Fruit fly (Drosophila melanogaster) whole organism, embryonic: ENCODE data around the gene CG4607.
A peak's percentile ranks its signal among the peaks of the same experiment; 100 is the strongest.

Experiments used
- Atf6 ChIP-seq: fragments of 200-800 bp; sonication (Bioruptor generic); IDR thresholded peaks from 2 replicates; pipeline ENCODE4 v1.3.6; 2022; ENCODE audit warnings: missing biosample characterization, missing genetic modification characterization
- CG10267 ChIP-seq: fragments of 200-800 bp; sonication (Bioruptor generic); optimal IDR thresholded peaks from 2 replicates; lab custom pipeline; 2018; ENCODE audit warnings: missing biosample characterization, mild to moderate bottlenecking, missing genetic modification characterization, moderate library complexity
- CG11696 ChIP-seq: fragments of 200-800 bp; sonication (Bioruptor generic); IDR thresholded peaks from 2 replicates; pipeline ENCODE4 v1.3.6; 2022; ENCODE audit warnings: missing biosample characterization, missing genetic modification characterization
- CG12391 ChIP-seq: fragments of 200-800 bp; sonication (Bioruptor generic); optimal IDR thresholded peaks from 3 replicates; lab custom pipeline; 2018; ENCODE audit warnings: missing biosample characterization, mild to moderate bottlenecking, missing genetic modification characterization, moderate library complexity
- CG13424 ChIP-seq: fragments of 200-800 bp; sonication (Bioruptor generic); optimal IDR thresholded peaks from 2 replicates; lab custom pipeline; 2019; ENCODE audit warnings: missing biosample characterization, mild to moderate bottlenecking, missing genetic modification characterization, moderate library complexity
- CG14710 ChIP-seq: fragments of 200-800 bp; sonication (Bioruptor generic); optimal IDR thresholded peaks from 3 replicates; lab custom pipeline; 2019; ENCODE audit warnings: missing biosample characterization, mild to moderate bottlenecking, missing genetic modification characterization, moderate library complexity
- CG15696 ChIP-seq: fragments of 200-800 bp; sonication (Bioruptor generic); optimal IDR thresholded peaks from 2 replicates; lab custom pipeline; 2019; ENCODE audit warnings: missing biosample characterization, mild to moderate bottlenecking, missing genetic modification characterization, moderate library complexity
- CG1603 ChIP-seq: fragments of 200-800 bp; sonication (Bioruptor generic); optimal IDR thresholded peaks from 2 replicates; lab custom pipeline; 2019; ENCODE audit warnings: missing biosample characterization, mild to moderate bottlenecking, missing genetic modification characterization, moderate library complexity
- CG16863 ChIP-seq: fragments of 200-800 bp; sonication (Bioruptor generic); optimal IDR thresholded peaks from 3 replicates; lab custom pipeline; 2016; ENCODE audit warnings: missing biosample characterization, missing genetic modification characterization
- CG17328 ChIP-seq: fragments of 200-800 bp; sonication (Bioruptor generic); IDR thresholded peaks from 2 replicates; pipeline ENCODE4 v1.3.6; 2022; ENCODE audit warnings: missing biosample characterization, missing genetic modification characterization
- CG17359 ChIP-seq: fragments of 200-800 bp; sonication (Bioruptor generic); optimal IDR thresholded peaks from 3 replicates; lab custom pipeline; 2018; ENCODE audit warnings: missing biosample characterization, mild to moderate bottlenecking, missing genetic modification characterization, moderate library complexity
- CG17361 ChIP-seq: fragments of 200-800 bp; sonication (Bioruptor generic); IDR thresholded peaks from 3 replicates; pipeline ENCODE4 v1.3.6; 2022; ENCODE audit warnings: missing biosample characterization, missing genetic modification characterization
- CG17829 ChIP-seq: fragments of 200-800 bp; optimal IDR thresholded peaks from 2 replicates; lab custom pipeline; 2019; ENCODE audit warnings: missing biosample characterization, mild to moderate bottlenecking, missing genetic modification characterization, moderate library complexity
- CG18262 ChIP-seq: fragments of 200-800 bp; optimal IDR thresholded peaks from 3 replicates; lab custom pipeline; 2019; ENCODE audit warnings: missing biosample characterization, mild to moderate bottlenecking, missing genetic modification characterization, moderate library complexity
- CG2712 ChIP-seq: fragments of 200-800 bp; optimal IDR thresholded peaks from 3 replicates; lab custom pipeline; 2019; ENCODE audit warnings: missing biosample characterization, mild to moderate bottlenecking, missing genetic modification characterization, moderate library complexity
- CG31441 ChIP-seq: fragments of 200-800 bp; sonication (Bioruptor generic); IDR thresholded peaks from 2 replicates; pipeline ENCODE4 v1.3.6; 2022; ENCODE audit warnings: missing biosample characterization, missing genetic modification characterization
- CG8388 ChIP-seq: fragments of 200-800 bp; sonication (Bioruptor generic); optimal IDR thresholded peaks from 2 replicates; lab custom pipeline; 2019; ENCODE audit warnings: missing biosample characterization, mild to moderate bottlenecking, missing genetic modification characterization, moderate library complexity
- CG8924 ChIP-seq: fragments of 200-800 bp; optimal IDR thresholded peaks from 3 replicates; lab custom pipeline; 2019; ENCODE audit warnings: missing biosample characterization, mild to moderate bottlenecking, missing genetic modification characterization, moderate library complexity
- CG9437 ChIP-seq: fragments of 200-800 bp; sonication (Bioruptor generic); optimal IDR thresholded peaks from 2 replicates; lab custom pipeline; 2018; ENCODE audit warnings: missing biosample characterization, mild to moderate bottlenecking, missing genetic modification characterization
- CG9727 ChIP-seq: fragments of 200-800 bp; sonication (Bioruptor generic); optimal IDR thresholded peaks from 3 replicates; lab custom pipeline; 2017; ENCODE audit warnings: missing biosample characterization, mild to moderate bottlenecking, missing genetic modification characterization
- D19A ChIP-seq: fragments of 200-800 bp; optimal IDR thresholded peaks from 3 replicates; lab custom pipeline; 2019; ENCODE audit warnings: missing biosample characterization, mild to moderate bottlenecking, missing genetic modification characterization, moderate library complexity
- Deaf1 ChIP-seq: fragments of 200-800 bp; optimal IDR thresholded peaks from 3 replicates; lab custom pipeline; 2019; ENCODE audit warnings: missing biosample characterization, mild to moderate bottlenecking, missing genetic modification characterization, moderate library complexity
- Drgx ChIP-seq: fragments of 200-800 bp; sonication (Bioruptor generic); IDR thresholded peaks from 2 replicates; pipeline ENCODE4 v1.3.6; 2022; ENCODE audit warnings: missing biosample characterization, missing genetic modification characterization
- Ets65A ChIP-seq: fragments of 200-800 bp; sonication (Bioruptor generic); peaks from one replicate; lab custom pipeline; 2016; ENCODE audit warnings: missing biosample characterization, missing genetic modification characterization
- Ets97D ChIP-seq: fragments of 200-800 bp; sonication (Bioruptor generic); optimal IDR thresholded peaks from 3 replicates; lab custom pipeline; 2016; ENCODE audit warnings: missing biosample characterization, missing genetic modification characterization
- Hsf ChIP-seq: fragments of 200-800 bp; sonication (Bioruptor generic); optimal IDR thresholded peaks from 3 replicates; lab custom pipeline; 2016; ENCODE audit warnings: missing biosample characterization, missing genetic modification characterization
- Mrtf ChIP-seq: fragments of 200-800 bp; sonication (Bioruptor generic); IDR thresholded peaks from 3 replicates; pipeline ENCODE4 v1.3.6; 2022; ENCODE audit warnings: missing biosample characterization, missing genetic modification characterization
- Myb ChIP-seq: fragments of 200-800 bp; sonication (Bioruptor generic); optimal IDR thresholded peaks from 2 replicates; lab custom pipeline; 2016; ENCODE audit warnings: missing biosample characterization, missing genetic modification characterization
- Oli ChIP-seq: fragments of 200-800 bp; sonication (Bioruptor generic); optimal IDR thresholded peaks from 2 replicates; lab custom pipeline; 2018; ENCODE audit warnings: missing biosample characterization, mild to moderate bottlenecking, missing genetic modification characterization, moderate library complexity
- Sox102F ChIP-seq: fragments of 200-800 bp; sonication (Bioruptor generic); optimal IDR thresholded peaks from 2 replicates; lab custom pipeline; 2018; ENCODE audit warnings: missing biosample characterization, mild to moderate bottlenecking, missing genetic modification characterization, moderate library complexity
- Xrp1 ChIP-seq: fragments of 200-800 bp; sonication (Bioruptor generic); IDR thresholded peaks from 2 replicates; pipeline ENCODE4 v1.3.6; 2022; ENCODE audit warnings: missing biosample characterization, missing genetic modification characterization
- amos ChIP-seq: fragments of 200-800 bp; sonication (Bioruptor generic); IDR thresholded peaks from 2 replicates; pipeline ENCODE4 v1.3.6; 2022; ENCODE audit warnings: missing biosample characterization, missing genetic modification characterization; ENCODE audit not compliant: partially characterized antibody
- ato ChIP-seq: fragments of 200-800 bp; sonication (Bioruptor generic); IDR thresholded peaks from 2 replicates; pipeline ENCODE4 v1.3.6; 2022; ENCODE audit warnings: missing biosample characterization, missing genetic modification characterization; ENCODE audit not compliant: partially characterized antibody
- dm ChIP-seq: fragments of 200-800 bp; sonication (Bioruptor generic); optimal IDR thresholded peaks from 3 replicates; lab custom pipeline; 2016; ENCODE audit warnings: missing biosample characterization, missing genetic modification characterization
- dmrt99B ChIP-seq: fragments of 200-800 bp; sonication (Bioruptor generic); optimal IDR thresholded peaks from 2 replicates; lab custom pipeline; 2018; ENCODE audit warnings: missing biosample characterization, mild to moderate bottlenecking, missing genetic modification characterization, moderate library complexity
- gem ChIP-seq: fragments of 200-800 bp; sonication (Bioruptor generic); optimal IDR thresholded peaks from 2 replicates; lab custom pipeline; 2019; ENCODE audit warnings: missing biosample characterization, mild to moderate bottlenecking, missing genetic modification characterization, moderate library complexity
- grau ChIP-seq: fragments of 200-800 bp; optimal IDR thresholded peaks from 3 replicates; lab custom pipeline; 2019; ENCODE audit warnings: missing biosample characterization, mild to moderate bottlenecking, missing genetic modification characterization, moderate library complexity
- ham ChIP-seq: fragments of 200-800 bp; sonication (Bioruptor generic); IDR thresholded peaks from 2 replicates; pipeline ENCODE4 v1.3.6; 2022; ENCODE audit warnings: missing biosample characterization, missing genetic modification characterization
- ind ChIP-seq: fragments of 200-800 bp; sonication (Bioruptor generic); optimal IDR thresholded peaks from 3 replicates; lab custom pipeline; 2016; ENCODE audit warnings: missing biosample characterization, missing genetic modification characterization
- jing ChIP-seq: fragments of 200-800 bp; sonication (Bioruptor generic); optimal IDR thresholded peaks from 2 replicates; lab custom pipeline; 2018; ENCODE audit warnings: missing biosample characterization, mild to moderate bottlenecking, missing genetic modification characterization
- lola ChIP-seq, 3 experiments: fragments of >200 bp in 2 of 3; fragments of 200-800 bp in 1 of 3; sonication (Bioruptor generic) in 1 of 3; optimal IDR thresholded peaks; 2 replicates each; lab custom pipeline; 2017 to 2019; ENCODE audit warnings: missing biosample characterization in 3 of 3, missing genetic modification characterization in 3 of 3, mild to moderate bottlenecking in 1 of 3, moderate library complexity in 1 of 3
- luna ChIP-seq: fragments of 200-800 bp; sonication (Bioruptor generic); optimal IDR thresholded peaks from 2 replicates; lab custom pipeline; 2016; ENCODE audit warnings: missing biosample characterization, missing genetic modification characterization
- nmo ChIP-seq: fragments of 200-800 bp; sonication (Bioruptor generic); optimal IDR thresholded peaks from 2 replicates; lab custom pipeline; 2018; ENCODE audit warnings: missing biosample characterization, mild to moderate bottlenecking, missing genetic modification characterization, moderate library complexity
- row ChIP-seq: fragments of 200-800 bp; sonication (Bioruptor generic); IDR thresholded peaks from 3 replicates; pipeline ENCODE4 v1.3.6; 2022; ENCODE audit warnings: missing biosample characterization, missing genetic modification characterization
- run ChIP-seq: fragments of 200-800 bp; sonication (Bioruptor generic); optimal IDR thresholded peaks from 3 replicates; lab custom pipeline; 2018; ENCODE audit warnings: missing biosample characterization, mild to moderate bottlenecking, missing genetic modification characterization
- schlank ChIP-seq: fragments of 200-800 bp; sonication (Bioruptor generic); optimal IDR thresholded peaks from 2 replicates; lab custom pipeline; 2018; ENCODE audit warnings: missing biosample characterization, mild to moderate bottlenecking, missing genetic modification characterization
- sens ChIP-seq: fragments of 200-800 bp; sonication (Bioruptor generic); peaks from one replicate; lab custom pipeline; 2016; ENCODE audit warnings: missing biosample characterization, missing genetic modification characterization
- sqz ChIP-seq: fragments of 200-800 bp; sonication (Bioruptor generic); optimal IDR thresholded peaks from 3 replicates; lab custom pipeline; 2018; ENCODE audit warnings: missing biosample characterization, mild to moderate bottlenecking, missing genetic modification characterization
- trem ChIP-seq: fragments of 200-800 bp; optimal IDR thresholded peaks from 3 replicates; lab custom pipeline; 2019; ENCODE audit warnings: missing biosample characterization, mild to moderate bottlenecking, missing genetic modification characterization, moderate library complexity
- usp ChIP-seq: fragments of >200 bp; optimal IDR thresholded peaks from 2 replicates; lab custom pipeline; 2017; ENCODE audit warnings: missing biosample characterization, missing genetic modification characterization
- zfh1 ChIP-seq: fragments of 200-800 bp; sonication (Bioruptor generic); IDR thresholded peaks from 3 replicates; pipeline ENCODE4 v1.3.6; 2022; ENCODE audit warnings: missing biosample characterization, missing genetic modification characterization

The CG4607 gene

dm6 chrX:7122002-7122401 lies 52.8 kb downstream of the CG4607 start:
- TF ChIP-seq sqz (GFP tag; lab: Kevin White, UChicago) (peak; percentile 29), CG11696 (0 out of 2 replicates have a peak, but pooled peaks have one; percentile 17), trem (no peak), row (GFP tag; lab: Robert Waterston, UW) (peak; percentile 46; the same call in 2 of the 3 replicates), CG31441 (GFP tag; lab: Robert Waterston, UW) (0 out of 2 replicates have a peak, but pooled peaks have one; percentile 20), D19A (tag; lab: Kevin White, UChicago) (peak; percentile 25), usp (no peak), dmrt99B (tag; lab: Kevin White, UChicago) (peak; percentile 18), CG18262 (tag; lab: Kevin White, UChicago) (peak; percentile 26), run (no peak), Mrtf (no peak), schlank (tag; lab: Kevin White, UChicago) (no peak), CG1603 (tag; lab: Kevin White, UChicago) (peak; percentile 23), gem (tag; lab: Kevin White, UChicago) (peak; percentile 50), CG17359 (tag; lab: Kevin White, UChicago) (no peak), nmo (peak; percentile 18), lola (GFP tag; optimal IDR thresholded peaks at IDR 0.05; lab: Kevin White, UChicago) (peak in 1 of 3 experiments; percentile 49), amos (GFP tag; lab: Robert Waterston, UW) (no peak), CG9727 (GFP tag; lab: Kevin White, UChicago) (peak; percentile 13), Deaf1 (tag; lab: Kevin White, UChicago) (no peak), sens (GFP tag; lab: Kevin White, UChicago) (peak; percentile 87), jing (no peak), Ets97D (GFP tag; lab: Kevin White, UChicago) (no peak), Ets65A (GFP tag; lab: Kevin White, UChicago) (peak; percentile 29), CG17361 (GFP tag; lab: Robert Waterston, UW) (0 out of 3 replicates have a peak, but pooled peaks have one; percentile 29), ham (GFP tag; lab: Robert Waterston, UW) (no peak), CG2712 (tag; lab: Kevin White, UChicago) (peak; percentile 49), CG16863 (GFP tag; lab: Kevin White, UChicago) (no peak), ind (GFP tag; lab: Kevin White, UChicago) (no peak), Drgx (GFP tag; lab: Robert Waterston, UW) (no peak), CG10267 (tag; lab: Kevin White, UChicago) (peak; percentile 26), Oli (peak; percentile 14), CG17328 (GFP tag; lab: Robert Waterston, UW) (0 out of 2 replicates have a peak, but pooled peaks have one; percentile 32), zfh1 (GFP tag; lab: Robert Waterston, UW) (0 out of 3 replicates have a peak, but pooled peaks have one; percentile 10), Xrp1 (peak; percentile 47; the same call in 1 of the 2 replicates), Hsf (GFP tag; lab: Kevin White, UChicago) (peak; percentile 2), luna (GFP tag; lab: Kevin White, UChicago) (no peak), Atf6 (GFP tag; lab: Robert Waterston, UW) (no peak), dm (GFP tag; lab: Kevin White, UChicago) (no peak), Myb (GFP tag; lab: Kevin White, UChicago) (no peak), CG14710 (tag; lab: Kevin White, UChicago) (peak; percentile 25), CG12391 (peak; percentile 20), CG9437 (GFP tag; lab: Kevin White, UChicago) (no peak), ato (GFP tag; lab: Robert Waterston, UW) (no peak), CG17829 (peak; percentile 18), Sox102F (GFP tag; lab: Kevin White, UChicago) (peak; percentile 10), CG8924 (no peak), CG13424 (peak; percentile 1), grau (tag; lab: Kevin White, UChicago) (no peak), CG8388 (GFP tag; lab: Kevin White, UChicago) (peak; percentile 19), CG15696 (tag; lab: Kevin White, UChicago) (peak; percentile 10)
